Fruit fly (Drosophila melanogaster) whole organism, embryonic: ENCODE measurements around the gene Oatp74D.

Experiments used
- C15 ChIP-seq: fragments of 200-800 bp; sonication (Bioruptor generic); IDR thresholded peaks from 3 replicates; pipeline ENCODE4 v1.3.6; 2022; ENCODE audit warnings: missing biosample characterization, missing genetic modification characterization
- CG12071 ChIP-seq: fragments of 200-800 bp; sonication (Bioruptor generic); optimal IDR thresholded peaks from 3 replicates; lab custom pipeline; 2018; ENCODE audit warnings: missing biosample characterization, mild to moderate bottlenecking, missing genetic modification characterization
- CG12391 ChIP-seq: fragments of 200-800 bp; sonication (Bioruptor generic); optimal IDR thresholded peaks from 3 replicates; lab custom pipeline; 2018; ENCODE audit warnings: missing biosample characterization, mild to moderate bottlenecking, missing genetic modification characterization, moderate library complexity
- CG12659 ChIP-seq: fragments of 200-800 bp; sonication (Bioruptor generic); optimal IDR thresholded peaks from 3 replicates; lab custom pipeline; 2017; ENCODE audit warnings: mild to moderate bottlenecking, missing biosample characterization, missing genetic modification reagents, missing genetic modification characterization
- CG15073 ChIP-seq: fragments of 200-800 bp; sonication (Bioruptor generic); optimal IDR thresholded peaks from 2 replicates; lab custom pipeline; 2016; ENCODE audit warnings: missing biosample characterization, missing genetic modification characterization
- CG1603 ChIP-seq: fragments of 200-800 bp; sonication (Bioruptor generic); optimal IDR thresholded peaks from 2 replicates; lab custom pipeline; 2019; ENCODE audit warnings: missing biosample characterization, mild to moderate bottlenecking, missing genetic modification characterization, moderate library complexity
- CG17912 ChIP-seq: fragments of 200-800 bp; sonication (Bioruptor generic); optimal IDR thresholded peaks from 2 replicates; lab custom pipeline; 2018; ENCODE audit warnings: missing biosample characterization, mild to moderate bottlenecking, missing genetic modification characterization
- CG18262 ChIP-seq: fragments of 200-800 bp; optimal IDR thresholded peaks from 3 replicates; lab custom pipeline; 2019; ENCODE audit warnings: missing biosample characterization, mild to moderate bottlenecking, missing genetic modification characterization, moderate library complexity
- CG2120 ChIP-seq: fragments of 200-800 bp; sonication (Bioruptor generic); optimal IDR thresholded peaks from 3 replicates; lab custom pipeline; 2016; ENCODE audit warnings: missing biosample characterization, missing genetic modification characterization
- CG3065 ChIP-seq: fragments of 200-800 bp; sonication (Bioruptor generic); optimal IDR thresholded peaks from 2 replicates; lab custom pipeline; 2016; ENCODE audit warnings: missing biosample characterization, missing genetic modification characterization
- CG33557 ChIP-seq: fragments of 200-800 bp; sonication (Bioruptor generic); optimal IDR thresholded peaks from 2 replicates; lab custom pipeline; 2019; ENCODE audit warnings: missing biosample characterization, mild to moderate bottlenecking, missing genetic modification characterization, moderate library complexity
- CG34422 ChIP-seq: fragments of 200-800 bp; sonication (Bioruptor generic); IDR thresholded peaks from 3 replicates; pipeline ENCODE4 v1.3.6; 2022; ENCODE audit warnings: missing biosample characterization, missing genetic modification characterization
- CG3838 ChIP-seq: fragments of 200-800 bp; sonication (Bioruptor generic); optimal IDR thresholded peaks from 3 replicates; lab custom pipeline; 2016; ENCODE audit warnings: missing biosample characterization, missing genetic modification characterization
- CG4424 ChIP-seq: fragments of 200-800 bp; sonication (Bioruptor generic); optimal IDR thresholded peaks from 3 replicates; lab custom pipeline; 2016; ENCODE audit warnings: missing biosample characterization, missing genetic modification characterization
- CG4707 ChIP-seq: fragments of 200-800 bp; sonication (Bioruptor generic); optimal IDR thresholded peaks from 2 replicates; lab custom pipeline; 2018; ENCODE audit warnings: missing biosample characterization, mild to moderate bottlenecking, missing genetic modification characterization, moderate library complexity
- CG5180 ChIP-seq: fragments of 200-800 bp; sonication (Bioruptor generic); optimal IDR thresholded peaks from 3 replicates; lab custom pipeline; 2017; ENCODE audit warnings: missing biosample characterization, missing genetic modification characterization, mild to moderate bottlenecking, moderate library complexity, missing genetic modification reagents
- CG6683 ChIP-seq: fragments of 200-800 bp; sonication (Bioruptor generic); optimal IDR thresholded peaks from 2 replicates; lab custom pipeline; 2017; ENCODE audit warnings: missing biosample characterization, mild to moderate bottlenecking, missing genetic modification characterization, missing genetic modification reagents
- CG6791 ChIP-seq: fragments of 200-800 bp; sonication (Bioruptor generic); IDR thresholded peaks from 3 replicates; pipeline ENCODE4 v1.3.6; 2022; ENCODE audit warnings: missing biosample characterization, missing genetic modification characterization; ENCODE audit not compliant: partially characterized antibody
- CG6813 ChIP-seq: fragments of 200-800 bp; sonication (Bioruptor generic); optimal IDR thresholded peaks from 2 replicates; lab custom pipeline; 2017; ENCODE audit warnings: missing biosample characterization, missing genetic modification characterization, mild to moderate bottlenecking, moderate library complexity, missing genetic modification reagents
- CG7556 ChIP-seq: fragments of 200-800 bp; sonication (Bioruptor generic); optimal IDR thresholded peaks from 2 replicates; lab custom pipeline; 2017; ENCODE audit warnings: missing biosample characterization, mild to moderate bottlenecking, missing genetic modification characterization
- CG8281 ChIP-seq: fragments of 200-800 bp; sonication (Bioruptor generic); optimal IDR thresholded peaks from 2 replicates; lab custom pipeline; 2018; ENCODE audit warnings: missing biosample characterization, mild to moderate bottlenecking, missing genetic modification characterization, moderate library complexity
- CG8290 ChIP-seq, 3 experiments: fragments of 200-800 bp; sonication (Bioruptor generic); optimal IDR thresholded peaks; 2 replicates each; lab custom pipeline; 2016 to 2019; ENCODE audit warnings: missing biosample characterization in 3 of 3, missing genetic modification characterization in 3 of 3, mild to moderate bottlenecking in 2 of 3, moderate library complexity in 1 of 3
- CG8388 ChIP-seq: fragments of 200-800 bp; sonication (Bioruptor generic); optimal IDR thresholded peaks from 2 replicates; lab custom pipeline; 2019; ENCODE audit warnings: missing biosample characterization, mild to moderate bottlenecking, missing genetic modification characterization, moderate library complexity
- Dll ChIP-seq: fragments of 200-800 bp; sonication (Bioruptor generic); IDR thresholded peaks from 4 replicates; pipeline ENCODE4 v1.3.6; 2022; ENCODE audit warnings: missing biosample characterization, missing genetic modification characterization; ENCODE audit not compliant: partially characterized antibody
- Dp ChIP-seq: fragments of 200-800 bp; sonication (Bioruptor generic); optimal IDR thresholded peaks from 2 replicates; lab custom pipeline; 2018; ENCODE audit warnings: missing biosample characterization, mild to moderate bottlenecking, missing genetic modification characterization, moderate library complexity
- Elba2 ChIP-seq: fragments of 200-800 bp; sonication (Bioruptor generic); optimal IDR thresholded peaks from 3 replicates; lab custom pipeline; 2016; ENCODE audit warnings: missing biosample characterization, missing genetic modification characterization
- Ets97D ChIP-seq: fragments of 200-800 bp; sonication (Bioruptor generic); optimal IDR thresholded peaks from 3 replicates; lab custom pipeline; 2016; ENCODE audit warnings: missing biosample characterization, missing genetic modification characterization
- Fer2 ChIP-seq: fragments of 200-800 bp; sonication (Bioruptor generic); optimal IDR thresholded peaks from 2 replicates; lab custom pipeline; 2018; ENCODE audit warnings: missing biosample characterization, mild to moderate bottlenecking, missing genetic modification characterization, moderate library complexity
- GATAe ChIP-seq: fragments of 200-800 bp; sonication (Bioruptor generic); conservative IDR thresholded peaks from 2 replicates; pipeline ENCODE4 v1.3.6; 2022; ENCODE audit warnings: missing biosample characterization, missing genetic modification characterization
- HHEX ChIP-seq: fragments of 200-800 bp; sonication (Bioruptor generic); optimal IDR thresholded peaks from 3 replicates; lab custom pipeline; 2017; ENCODE audit warnings: missing biosample characterization, mild to moderate bottlenecking, missing genetic modification characterization, missing genetic modification reagents
- Hr78 ChIP-seq, 2 experiments: fragments of 200-800 bp in 1 of 2; fragments of >200 bp in 1 of 2; sonication (Bioruptor generic) in 1 of 2; optimal IDR thresholded peaks; 2 replicates each; lab custom pipeline; 2017 to 2019; ENCODE audit warnings: missing biosample characterization in 2 of 2, missing genetic modification characterization in 2 of 2, mild to moderate bottlenecking in 1 of 2, moderate library complexity in 1 of 2
- Nf-YB ChIP-seq: fragments of 200-800 bp; sonication (Bioruptor generic); optimal IDR thresholded peaks from 3 replicates; lab custom pipeline; 2019; ENCODE audit warnings: missing biosample characterization, mild to moderate bottlenecking, missing genetic modification characterization, moderate library complexity
- bab2 ChIP-seq: fragments of 200-800 bp; sonication (Bioruptor generic); optimal IDR thresholded peaks from 2 replicates; lab custom pipeline; 2016; ENCODE audit warnings: missing biosample characterization, missing genetic modification characterization
- crol ChIP-seq: fragments of 200-800 bp; sonication (Bioruptor generic); IDR thresholded peaks from 2 replicates; pipeline ENCODE4 v1.3.6; 2022; ENCODE audit warnings: missing biosample characterization, missing genetic modification characterization
- dan ChIP-seq: fragments of 200-800 bp; sonication (Bioruptor generic); IDR thresholded peaks from 2 replicates; pipeline ENCODE4 v1.3.6; 2022; ENCODE audit warnings: missing biosample characterization, missing genetic modification characterization
- dm ChIP-seq: fragments of 200-800 bp; sonication (Bioruptor generic); optimal IDR thresholded peaks from 3 replicates; lab custom pipeline; 2016; ENCODE audit warnings: missing biosample characterization, missing genetic modification characterization
- exex ChIP-seq: fragments of 200-800 bp; sonication (Bioruptor generic); optimal IDR thresholded peaks from 4 replicates; lab custom pipeline; 2018; ENCODE audit warnings: missing biosample characterization, mild to moderate bottlenecking, missing genetic modification characterization, moderate library complexity
- inv ChIP-seq: fragments of 200-800 bp; sonication (Bioruptor generic); IDR thresholded peaks from 2 replicates; pipeline ENCODE4 v1.3.6; 2022; ENCODE audit warnings: missing biosample characterization, missing genetic modification characterization; ENCODE audit not compliant: partially characterized antibody
- jing ChIP-seq: fragments of 200-800 bp; sonication (Bioruptor generic); optimal IDR thresholded peaks from 2 replicates; lab custom pipeline; 2018; ENCODE audit warnings: missing biosample characterization, mild to moderate bottlenecking, missing genetic modification characterization
- p53 ChIP-seq: fragments of 200-800 bp; sonication (Bioruptor generic); optimal IDR thresholded peaks from 2 replicates; lab custom pipeline; 2016; ENCODE audit warnings: missing biosample characterization, missing genetic modification characterization
- pan ChIP-seq, 4 experiments: fragments of >200 bp in 3 of 4; fragments of 200-800 bp in 1 of 4; sonication (Bioruptor generic) in 1 of 4; optimal IDR thresholded peaks in 3 of 4; IDR thresholded peaks in 1 of 4; 2 replicates each; pipeline versions ENCODE4 v1.3.6 to Lab custom; 2017 to 2022; ENCODE audit warnings: missing biosample characterization in 2 of 4, missing genetic modification characterization in 2 of 4, mixed read lengths in 1 of 4
- phol ChIP-seq: fragments of 200-800 bp; sonication (Bioruptor generic); optimal IDR thresholded peaks from 3 replicates; lab custom pipeline; 2018; ENCODE audit warnings: missing biosample characterization, mild to moderate bottlenecking, missing genetic modification characterization, moderate library complexity
- pros ChIP-seq: fragments of 200-800 bp; sonication (Bioruptor generic); optimal IDR thresholded peaks from 3 replicates; lab custom pipeline; 2019; ENCODE audit warnings: missing biosample characterization, mild to moderate bottlenecking, missing genetic modification characterization, moderate library complexity
- run ChIP-seq: fragments of 200-800 bp; sonication (Bioruptor generic); optimal IDR thresholded peaks from 3 replicates; lab custom pipeline; 2018; ENCODE audit warnings: missing biosample characterization, mild to moderate bottlenecking, missing genetic modification characterization
- unpg ChIP-seq: fragments of 200-800 bp; sonication (Bioruptor generic); optimal IDR thresholded peaks from 3 replicates; lab custom pipeline; 2018; ENCODE audit warnings: missing biosample characterization, mild to moderate bottlenecking, missing genetic modification characterization, moderate library complexity
- zen ChIP-seq: fragments of 200-800 bp; sonication (Bioruptor generic); optimal IDR thresholded peaks from 3 replicates; lab custom pipeline; 2018; ENCODE audit warnings: missing biosample characterization, mild to moderate bottlenecking, missing genetic modification characterization, moderate library complexity
- zfh2 ChIP-seq: fragments of 200-800 bp; sonication (Bioruptor generic); optimal IDR thresholded peaks from 2 replicates; lab custom pipeline; 2016; ENCODE audit warnings: missing biosample characterization, missing genetic modification characterization

The Oatp74D gene

dm6 chr3L:17485280-17485792 is 1.6 kb upstream of the Oatp74D start (continued):
- peak; percentile 48 for TF ChIP-seq phol (tag; lab: Kevin White, UChicago)
- TF ChIP-seq dan (GFP tag; lab: Robert Waterston, UW), result no peak
- TF ChIP-seq CG8290 (GFP tag; optimal IDR thresholded peaks at IDR 0.05; lab: Kevin White, UChicago), result peak; percentile 63
- peak; percentile 77 to 96 for TF ChIP-seq CG8290 (tag; optimal IDR thresholded peaks at IDR 0.05; lab: Kevin White, UChicago)
- no peak for TF ChIP-seq inv (GFP tag; lab: Robert Waterston, UW)
- TF ChIP-seq CG6683 (GFP tag; lab: Kevin White, UChicago), result peak; percentile 17
- TF ChIP-seq p53, result peak; percentile 30
- peak; percentile 94 for TF ChIP-seq CG4707 (GFP tag; lab: Kevin White, UChicago)
- peak; percentile 89 for TF ChIP-seq CG12071 (GFP tag; lab: Kevin White, UChicago)
- peak; percentile 81 for TF ChIP-seq CG7556 (GFP tag; lab: Kevin White, UChicago)
- TF ChIP-seq Dll (GFP tag; lab: Robert Waterston, UW), result no peak
- peak; percentile 37; the same call in 2 of the 3 replicates for TF ChIP-seq CG34422 (GFP tag; lab: Robert Waterston, UW)
- TF ChIP-seq unpg (GFP tag; lab: Kevin White, UChicago), result peak; percentile 85
- TF ChIP-seq C15 (GFP tag; lab: Robert Waterston, UW), result no peak
- TF ChIP-seq CG18262 (tag; lab: Kevin White, UChicago), result peak; percentile 79
- peak; percentile 12 for TF ChIP-seq pros (GFP tag; lab: Kevin White, UChicago)
- TF ChIP-seq zfh2, result no peak
- peak; percentile 40 for TF ChIP-seq CG12659 (GFP tag; lab: Kevin White, UChicago)
- peak; percentile 76 for TF ChIP-seq CG8388 (GFP tag; lab: Kevin White, UChicago)
- no peak for TF ChIP-seq Dp (GFP tag; lab: Kevin White, UChicago)
- no peak for TF ChIP-seq Ets97D (GFP tag; lab: Kevin White, UChicago)
- TF ChIP-seq dm (GFP tag; lab: Kevin White, UChicago), result no peak
- peak; percentile 66 for TF ChIP-seq bab2 (GFP tag; lab: Kevin White, UChicago)
- TF ChIP-seq HHEX, result peak; percentile 71
- TF ChIP-seq CG12391, result peak; percentile 63
- no peak for TF ChIP-seq jing (GFP tag; lab: Kevin White, UChicago)
- TF ChIP-seq CG4424 (GFP tag; lab: Kevin White, UChicago), result peak; percentile 65
- peak; percentile 95 for TF ChIP-seq CG6813 (GFP tag; lab: Kevin White, UChicago)
- TF ChIP-seq run (tag; lab: Kevin White, UChicago), result peak; percentile 71
- TF ChIP-seq CG33557 (GFP tag; lab: Kevin White, UChicago), result peak; percentile 98
- peak; percentile 87 for TF ChIP-seq CG8281
- no peak for TF ChIP-seq CG15073
- TF ChIP-seq CG1603 (tag; lab: Kevin White, UChicago), result peak; percentile 94
- peak; percentile 66 for TF ChIP-seq Nf-YB (GFP tag; lab: Kevin White, UChicago)
- TF ChIP-seq zen (tag; lab: Kevin White, UChicago), result peak; percentile 36
- peak; percentile 25 for TF ChIP-seq Fer2
- peak; percentile 80 for TF ChIP-seq CG5180 (GFP tag; lab: Kevin White, UChicago)
- peak in 1 of 2 experiments; percentile 85 for TF ChIP-seq Hr78 (GFP tag; optimal IDR thresholded peaks at IDR 0.05; lab: Kevin White, UChicago)
- peak; percentile 67 for TF ChIP-seq CG3838 (GFP tag; lab: Kevin White, UChicago)
- TF ChIP-seq crol (GFP tag; lab: Robert Waterston, UW), result no peak
- peak; percentile 2 for TF ChIP-seq exex (tag; lab: Kevin White, UChicago)
- TF ChIP-seq CG2120 (GFP tag; lab: Kevin White, UChicago), result no peak
- no peak for TF ChIP-seq pan (optimal IDR thresholded peaks at IDR 0.05; lab: Kevin White, UChicago)
- peak in 1 of 2 experiments; percentile 26 for TF ChIP-seq pan (GFP tag; optimal IDR thresholded peaks at IDR 0.05 in 1 of 2, IDR thresholded peaks at IDR 0.05 in 1 of 2)
- no peak for TF ChIP-seq Elba2 (GFP tag; lab: Kevin White, UChicago)
- no peak for TF ChIP-seq GATAe (GFP tag; lab: Robert Waterston, UW)
- peak; percentile 88 for TF ChIP-seq CG17912 (GFP tag; lab: Kevin White, UChicago)
- peak; percentile 38 for TF ChIP-seq CG3065 (GFP tag; lab: Kevin White, UChicago)
- no peak for TF ChIP-seq CG6791 (GFP tag; lab: Robert Waterston, UW)
